Worm (Caenorhabditis elegans) whole organism, L1 larva: ENCODE results near the gene Y51A2A.12.

Experiments used
- aly-2 ChIP-seq: fragments of 150-350 bp; optimal IDR thresholded peaks from 2 replicates; lab custom pipeline; 2014; ENCODE audit warnings: missing biosample characterization, missing genetic modification characterization
- dsc-1 ChIP-seq: sonication (generic microtip); optimal IDR thresholded peaks from 2 replicates; lab custom pipeline; 2016; ENCODE audit warnings: mild to moderate bottlenecking, missing genetic modification characterization, missing compliant biosample characterization
- vab-15 ChIP-seq: sonication (generic microtip); optimal IDR thresholded peaks from 2 replicates; lab custom pipeline; 2017; ENCODE audit warnings: missing genotype, mild to moderate bottlenecking, missing genetic modification characterization, missing compliant biosample characterization

DNA sequence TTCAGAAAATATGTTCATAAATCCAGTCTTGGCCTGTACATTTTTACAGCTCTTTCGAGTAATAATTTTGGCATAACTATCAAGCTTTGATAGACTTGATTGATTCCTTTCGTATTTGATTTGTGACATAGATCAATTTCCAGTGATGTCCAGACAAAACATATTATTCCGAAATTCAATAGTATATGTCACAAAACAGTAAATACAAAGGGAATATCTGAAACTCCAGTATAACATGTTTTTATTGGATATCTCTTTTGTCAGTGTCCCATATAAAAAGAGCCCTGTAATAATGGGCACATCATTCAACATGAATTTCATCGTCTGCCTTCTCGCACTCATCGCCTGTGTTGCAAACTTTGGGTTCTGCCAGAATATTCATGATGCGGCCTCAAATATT lies 1.8 kb upstream of the Y51A2A.12 start, which contains the start of gene Y51A2A.4:
- TF ChIP-seq dsc-1 (no peak), vab-15 (tag; lab: Kevin White, UChicago) (no peak), aly-2 (tag; lab: Kevin White, UChicago) (no peak)
